Fruit fly (Drosophila melanogaster) whole organism: Measurements from ENCODE around the gene yip7.

Experiments used
- CG8478 ChIP-seq: fragments of >200 bp; optimal IDR thresholded peaks from 2 replicates; lab custom pipeline; 2018; ENCODE audit warnings: inconsistent platforms
- Dll ChIP-seq: fragments of >200 bp; optimal IDR thresholded peaks from 2 replicates; lab custom pipeline; 2017
- EcR ChIP-seq, 2 experiments: fragments of >200 bp; optimal IDR thresholded peaks; 2 replicates each; lab custom pipeline; 2017; ENCODE audit warnings: missing biosample characterization in 2 of 2, missing genetic modification characterization in 2 of 2, missing genetic modification reagents in 2 of 2
- pan ChIP-seq: fragments of >200 bp; optimal IDR thresholded peaks from 2 replicates; lab custom pipeline; 2017
- psq ChIP-seq: fragments of >200 bp; optimal IDR thresholded peaks from 2 replicates; lab custom pipeline; 2017
- usp ChIP-seq: fragments of >200 bp; optimal IDR thresholded peaks from 2 replicates; lab custom pipeline; 2017; ENCODE audit warnings: missing biosample characterization, missing genetic modification characterization, mixed read lengths

yip7 gene

dm6 chr3L:6010921-6011320 lies 24.1 kb upstream of the yip7 start, which contains the start of gene alphaKap4:
Gene alphaKap4 (minus strand): TSS chr3L:6011021.
- TF ChIP-seq usp (no peak), CG8478 (no peak), Dll (lab: Kevin White, UChicago) (no peak), EcR (GFP tag; optimal IDR thresholded peaks at IDR 0.05; lab: Kevin White, UChicago) (no peak), pan (lab: Kevin White, UChicago) (no peak), psq (no peak)

DNA sequence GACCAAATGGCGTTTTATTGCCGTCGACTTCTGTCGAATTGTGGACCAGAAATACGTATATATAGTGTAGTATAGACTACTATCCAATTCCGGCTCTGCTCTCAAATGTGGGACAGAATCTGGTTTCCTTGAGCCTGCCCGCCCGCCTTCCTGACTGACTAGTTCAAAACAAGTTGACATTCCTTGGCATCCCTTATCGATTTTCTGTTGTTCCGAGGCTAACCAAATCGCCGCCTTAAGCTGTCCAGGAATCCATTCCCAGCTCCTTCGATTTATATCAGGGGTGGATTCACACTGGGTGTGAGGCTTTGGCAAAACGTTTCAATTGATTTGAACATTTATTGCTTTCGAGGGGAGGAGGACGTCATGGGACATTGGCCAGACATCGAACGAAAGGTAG lies 22.1 kb upstream of the yip7 start:
- TF ChIP-seq pan (lab: Kevin White, UChicago) (no peak), usp (no peak), EcR (GFP tag; optimal IDR thresholded peaks at IDR 0.05; lab: Kevin White, UChicago) (no peak), Dll (lab: Kevin White, UChicago) (no peak), psq (no peak), CG8478 (no peak)

- TF ChIP-seq usp: no peak
- no peak for TF ChIP-seq EcR (GFP tag; optimal IDR thresholded peaks at IDR 0.05; lab: Kevin White, UChicago)
These were observed 12.9 kb upstream of the yip7 start for dm6 chr3L:6022142-6022541.

dm6 chr3L:6033008-6033407 lies 2.0 kb upstream of the yip7 start:
- no peak for TF ChIP-seq Dll (lab: Kevin White, UChicago)
- no peak for TF ChIP-seq pan (lab: Kevin White, UChicago)
- no peak for TF ChIP-seq CG8478
- no peak for TF ChIP-seq usp
- TF ChIP-seq psq: no peak
- TF ChIP-seq EcR (GFP tag; optimal IDR thresholded peaks at IDR 0.05; lab: Kevin White, UChicago): no peak

DNA sequence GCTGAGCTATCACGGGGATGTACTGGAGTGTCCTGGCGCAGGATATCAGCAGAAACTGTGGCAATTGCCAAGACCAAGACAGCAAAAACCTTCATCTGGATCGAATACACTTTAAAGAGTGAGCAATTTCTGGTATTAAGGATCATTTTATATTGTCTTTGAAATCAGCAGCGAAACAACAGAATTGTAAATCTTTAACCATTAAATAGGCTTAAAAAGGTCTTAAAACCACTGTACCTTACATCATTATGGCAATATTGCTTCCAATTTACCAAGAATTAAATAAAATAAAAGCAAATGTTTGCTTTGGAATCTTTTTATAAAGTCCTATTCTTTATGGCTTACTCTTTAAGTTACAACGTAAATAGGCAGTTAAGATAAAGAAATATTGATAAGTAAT lies 505 bp upstream of the yip7 start, which contains the start of gene CG10477:
Gene CG10477, minus strand, starts transcription at position 101 of the 400 bp plus-strand sequence.
- TF ChIP-seq pan (lab: Kevin White, UChicago): no peak
- no peak for TF ChIP-seq EcR (GFP tag; optimal IDR thresholded peaks at IDR 0.05; lab: Kevin White, UChicago)
- no peak for TF ChIP-seq CG8478
- no peak for TF ChIP-seq usp
- no peak for TF ChIP-seq psq
- no peak for TF ChIP-seq Dll (lab: Kevin White, UChicago)

- TF ChIP-seq CG8478: no peak
- no peak for TF ChIP-seq psq
- TF ChIP-seq pan (lab: Kevin White, UChicago): no peak
- no peak for TF ChIP-seq usp
- no peak for TF ChIP-seq Dll (lab: Kevin White, UChicago)
- no peak for TF ChIP-seq EcR (GFP tag; optimal IDR thresholded peaks at IDR 0.05; lab: Kevin White, UChicago)
These were observed 1.1 kb downstream of the yip7 start for dm6 chr3L:6036141-6036540.

dm6 chr3L:6036811-6037210 lies 1.8 kb downstream of the yip7 start, which contains the start of gene CG6462:
Gene CG6462 (plus strand): TSS chr3L:6037111.
- TF ChIP-seq usp (no peak), psq (no peak), pan (lab: Kevin White, UChicago) (no peak), EcR (GFP tag; optimal IDR thresholded peaks at IDR 0.05; lab: Kevin White, UChicago) (no peak), Dll (lab: Kevin White, UChicago) (no peak), CG8478 (no peak)

- TF ChIP-seq usp: no peak
- TF ChIP-seq Dll (lab: Kevin White, UChicago): no peak
- TF ChIP-seq EcR (GFP tag; optimal IDR thresholded peaks at IDR 0.05; lab: Kevin White, UChicago): no peak
- TF ChIP-seq CG8478: no peak
- no peak for TF ChIP-seq psq
- TF ChIP-seq pan (lab: Kevin White, UChicago): no peak
These were observed 3.7 kb downstream of the yip7 start, which contains the start of gene Jon65Aiv for dm6 chr3L:6038720-6039205. Gene Jon65Aiv (plus strand): TSS chr3L:6039155.

DNA sequence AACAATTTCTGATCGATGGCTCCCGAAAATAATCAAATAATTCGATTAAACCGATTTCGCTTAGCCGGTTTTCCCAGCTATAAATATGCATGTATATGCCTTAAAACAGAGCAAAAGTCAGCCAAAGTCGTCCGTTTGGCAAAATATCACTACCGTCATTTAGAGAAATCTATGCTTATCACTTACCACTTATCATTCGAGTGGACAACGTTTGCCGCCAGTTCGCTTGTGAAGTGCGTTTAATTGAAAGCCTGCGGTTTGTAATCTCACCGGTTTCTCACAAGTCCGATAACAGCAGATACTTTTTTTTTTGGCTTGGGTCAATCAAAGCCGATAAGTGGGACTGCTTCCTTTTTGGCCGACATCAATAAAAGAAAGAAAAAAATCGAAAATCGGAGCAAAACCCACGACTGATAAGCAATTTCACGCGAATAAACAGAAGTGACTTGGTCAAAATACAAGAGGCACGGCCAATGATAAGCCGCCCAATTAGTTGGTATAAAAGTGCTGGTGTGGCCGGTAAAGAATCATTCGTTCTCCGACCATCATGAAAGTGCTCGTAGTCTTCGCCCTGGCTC lies 15.3 kb downstream of the yip7 start, which contains the start of gene Jon65Aiii:
Gene Jon65Aiii, plus strand, starts transcription at position 528 of the 578 bp plus-strand sequence.
- no peak for TF ChIP-seq psq
- TF ChIP-seq usp: no peak
- TF ChIP-seq EcR (GFP tag; optimal IDR thresholded peaks at IDR 0.05; lab: Kevin White, UChicago): no peak

DNA sequence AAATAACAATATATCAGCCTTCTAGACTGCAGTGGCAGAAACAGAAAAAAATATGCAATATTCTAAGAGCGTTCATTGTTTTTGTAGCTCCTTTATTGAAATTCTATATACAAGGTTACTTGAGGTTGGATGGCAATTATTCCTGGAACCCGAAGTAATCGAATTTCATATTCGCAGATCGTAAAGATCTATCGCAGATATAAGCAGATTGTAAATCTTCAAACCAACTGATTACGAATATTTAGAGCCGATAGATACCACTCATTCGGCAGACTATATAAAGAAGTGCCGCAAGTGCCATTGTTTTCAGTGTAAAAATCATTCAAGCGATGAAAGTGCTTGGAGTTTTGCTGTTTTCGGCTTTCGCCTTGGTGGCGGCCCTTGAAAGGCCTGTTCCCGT lies 17.0 kb downstream of the yip7 start, which contains the start of gene Jon65Aii:
Gene Jon65Aii, plus strand, starts transcription at position 301 of the 400 bp plus-strand sequence.
- TF ChIP-seq pan (lab: Kevin White, UChicago) (no peak), EcR (GFP tag; optimal IDR thresholded peaks at IDR 0.05; lab: Kevin White, UChicago) (no peak), Dll (lab: Kevin White, UChicago) (no peak), CG8478 (no peak), usp (no peak), psq (no peak)

DNA sequence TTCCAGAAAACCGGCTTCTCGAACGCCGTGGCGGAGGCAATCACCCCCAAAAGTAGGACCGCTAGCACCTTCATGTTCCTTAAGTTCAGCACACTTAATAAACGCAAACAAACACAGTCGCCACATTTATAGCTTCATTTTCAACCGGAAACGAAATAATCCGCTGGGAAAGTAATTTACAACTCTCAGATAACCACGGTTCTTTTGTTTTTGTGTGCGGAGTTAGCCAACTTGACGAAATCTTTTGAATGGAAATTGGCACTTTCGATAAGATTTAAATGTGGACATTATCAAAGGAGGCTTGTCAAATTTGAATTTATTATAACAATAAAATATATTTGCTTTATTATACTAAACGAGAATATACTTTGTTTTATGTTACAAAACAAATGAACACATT lies 19.3 kb downstream of the yip7 start, which contains the start of gene Jon65Ai:
Gene Jon65Ai, minus strand, starts transcription at position 101 of the 400 bp plus-strand sequence.
- no peak for TF ChIP-seq pan (lab: Kevin White, UChicago)
- no peak for TF ChIP-seq Dll (lab: Kevin White, UChicago)
- no peak for TF ChIP-seq EcR (GFP tag; optimal IDR thresholded peaks at IDR 0.05; lab: Kevin White, UChicago)
- TF ChIP-seq CG8478: no peak
- TF ChIP-seq psq: no peak
- no peak for TF ChIP-seq usp

DNA sequence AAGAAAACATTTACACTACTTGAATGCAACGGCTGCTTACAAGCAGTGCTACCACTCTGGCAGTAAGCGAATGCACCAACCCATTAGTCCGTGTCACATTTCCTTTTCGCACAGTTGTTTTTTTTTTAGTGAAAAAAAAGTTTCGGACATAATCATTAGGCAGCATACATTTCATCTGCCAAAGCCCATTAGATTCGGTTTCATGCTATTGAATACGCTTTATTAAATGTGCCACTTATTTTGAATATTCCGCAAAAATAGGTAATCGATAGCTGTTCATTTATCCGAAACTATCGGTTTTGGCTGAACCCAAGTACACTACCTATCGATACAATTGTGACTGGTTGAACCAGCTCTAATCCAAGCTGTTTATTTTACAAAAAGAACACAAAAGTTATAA lies 19.8 kb downstream of the yip7 start, which contains the start of gene tant:
Gene tant, plus strand, starts transcription at position 334 of the 400 bp plus-strand sequence.
- TF ChIP-seq psq (no peak), Dll (lab: Kevin White, UChicago) (no peak), usp (no peak), EcR (GFP tag; optimal IDR thresholded peaks at IDR 0.05; lab: Kevin White, UChicago) (no peak), pan (lab: Kevin White, UChicago) (no peak), CG8478 (no peak)
